Fruit fly (Drosophila melanogaster): ENCODE results near the gene CG15601.

The CG15601 gene

DNA sequence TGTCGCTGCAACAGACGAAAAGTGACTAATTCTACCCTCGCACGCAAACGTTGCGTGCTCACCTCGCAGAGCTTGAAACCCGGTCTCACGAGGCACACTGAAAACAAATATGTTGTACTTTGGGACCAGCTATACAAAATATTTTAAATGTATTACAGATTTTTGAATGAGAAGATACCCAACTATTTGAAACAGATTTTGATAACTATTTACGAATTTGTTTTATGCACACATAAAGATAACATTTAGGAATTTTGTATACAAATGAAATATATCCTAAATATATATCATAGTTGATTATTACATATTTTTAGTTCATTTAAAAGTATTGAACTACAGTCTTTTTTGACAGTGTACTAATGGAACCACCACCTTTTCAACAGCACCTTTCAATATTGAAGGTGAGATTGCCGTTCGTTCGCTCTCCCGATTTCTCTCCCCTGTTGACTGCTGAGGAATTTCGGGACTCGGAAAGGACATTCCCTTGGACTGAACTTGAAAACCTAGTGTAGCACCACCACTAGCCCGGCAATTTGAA lies 39.4 kb upstream of the CG15601 start, which contains the start of gene CG15646 (continued):
- TF ChIP-seq CG6689 (GFP tag; IDR thresholded peaks at IDR 0.05) (peak; percentile 84), CG16815 (GFP tag; optimal IDR thresholded peaks at IDR 0.05) (peak; percentile 82), hkb (optimal IDR thresholded peaks at IDR 0.05) (no peak), hkb (GFP tag; IDR thresholded peaks at IDR 0.05) (no peak; the same call in 1 of the 2 replicates), oc (tag; optimal IDR thresholded peaks at IDR 0.05) (peak; percentile 45), schlank (tag; optimal IDR thresholded peaks at IDR 0.05) (no peak), run (tag; optimal IDR thresholded peaks at IDR 0.05) (peak; percentile 22), CG6765 (GFP tag; optimal IDR thresholded peaks at IDR 0.05) (no peak), CG11696 (GFP tag; IDR thresholded peaks at IDR 0.05) (no peak), onecut (GFP tag; IDR thresholded peaks at IDR 0.05) (no peak; the same call in none of the 2 replicates), D (optimal IDR thresholded peaks at IDR 0.05) (no peak), D (GFP tag; optimal IDR thresholded peaks at IDR 0.05) (peak; percentile 70), GATAe (GFP tag; conservative IDR thresholded peaks at IDR 0.05) (no peak), CG18599 (GFP tag; optimal IDR thresholded peaks at IDR 0.05) (peak; percentile 48), Hr3 (GFP tag; optimal IDR thresholded peaks at IDR 0.05) (peak; percentile 65), CG11723 (GFP tag; optimal IDR thresholded peaks at IDR 0.05) (peak; percentile 39), CG1602 (GFP tag; optimal IDR thresholded peaks at IDR 0.05) (peak; percentile 70), Trl (optimal IDR thresholded peaks at IDR 0.05) (peak in 1 of 2 experiments; percentile 10), Trl (GFP tag; optimal IDR thresholded peaks at IDR 0.05) (no peak), zfh1 (GFP tag; IDR thresholded peaks at IDR 0.05) (peak; percentile 74; the same call in 2 of the 3 replicates), E2f1 (GFP tag; IDR thresholded peaks at IDR 0.05) (peak; percentile 62), salm (tag; optimal IDR thresholded peaks at IDR 0.05) (peak; percentile 49), ci (GFP tag; IDR thresholded peaks at IDR 0.05) (peak; percentile 51; the same call in 1 of the 3 replicates), p53 (GFP tag; optimal IDR thresholded peaks at IDR 0.05) (no peak), CG14667 (GFP tag; IDR thresholded peaks at IDR 0.05) (peak; percentile 28; the same call in 1 of the 2 replicates), org-1 (GFP tag; optimal IDR thresholded peaks at IDR 0.05) (peak; percentile 52), CG3407 (GFP tag; optimal IDR thresholded peaks at IDR 0.05) (peak; percentile 60), vvl (GFP tag; IDR thresholded peaks at IDR 0.05) (peak; percentile 68), pum (GFP tag; optimal IDR thresholded peaks at IDR 0.05) (peak; percentile 25), NfI (GFP tag; optimal IDR thresholded peaks at IDR 0.05) (no peak), CG10274 (GFP tag; optimal IDR thresholded peaks at IDR 0.05) (no peak), trem (tag; optimal IDR thresholded peaks at IDR 0.05) (peak; percentile 82), CG4404 (GFP tag; IDR thresholded peaks at IDR 0.05) (peak; percentile 84), CG6683 (GFP tag; optimal IDR thresholded peaks at IDR 0.05) (no peak), CG10431 (GFP tag; optimal IDR thresholded peaks at IDR 0.05) (peak; percentile 10), sim (GFP tag; IDR thresholded peaks at IDR 0.05) (peak; percentile 77), CG6654 (GFP tag; optimal IDR thresholded peaks at IDR 0.05) (no peak), ash1 (GFP tag; optimal IDR thresholded peaks at IDR 0.05) (no peak), Fer2 (tag; optimal IDR thresholded peaks at IDR 0.05) (no peak), Sox102F (GFP tag; optimal IDR thresholded peaks at IDR 0.05) (peak; percentile 61), crp (GFP tag; optimal IDR thresholded peaks at IDR 0.05) (no peak), gcm2 (GFP tag; optimal IDR thresholded peaks at IDR 0.05) (no peak), jigr1 (GFP tag; IDR thresholded peaks at IDR 0.05) (no peak), Dll (GFP tag; IDR thresholded peaks at IDR 0.05; ENCODE audit: partially characterized antibody) (no peak), twi (tag; optimal IDR thresholded peaks at IDR 0.05) (peak; percentile 71), Mrtf (GFP tag; IDR thresholded peaks at IDR 0.05) (no peak), zf30C (GFP tag; optimal IDR thresholded peaks at IDR 0.05) (peak; percentile 92), fd96Cb (tag; optimal IDR thresholded peaks at IDR 0.05) (peak; percentile 75), otp (GFP tag; IDR thresholded peaks at IDR 0.05) (no peak), cg (GFP tag; optimal IDR thresholded peaks at IDR 0.05) (no peak), CG13424 (tag; optimal IDR thresholded peaks at IDR 0.05) (peak; percentile 80)

All from whole organism, embryonic.